Fruit fly (Drosophila melanogaster) S2 (cell line): ENCODE data around the gene TM9SF3.

Source experiments
- CG8478 ChIP-seq: fragments of >200 bp; optimal IDR thresholded peaks from 2 replicates; lab custom pipeline; 2018
- CTCF ChIP-seq, 2 experiments: fragments of >200 bp; optimal IDR thresholded peaks; 2 replicates each; lab custom pipeline; 2018

DNA sequence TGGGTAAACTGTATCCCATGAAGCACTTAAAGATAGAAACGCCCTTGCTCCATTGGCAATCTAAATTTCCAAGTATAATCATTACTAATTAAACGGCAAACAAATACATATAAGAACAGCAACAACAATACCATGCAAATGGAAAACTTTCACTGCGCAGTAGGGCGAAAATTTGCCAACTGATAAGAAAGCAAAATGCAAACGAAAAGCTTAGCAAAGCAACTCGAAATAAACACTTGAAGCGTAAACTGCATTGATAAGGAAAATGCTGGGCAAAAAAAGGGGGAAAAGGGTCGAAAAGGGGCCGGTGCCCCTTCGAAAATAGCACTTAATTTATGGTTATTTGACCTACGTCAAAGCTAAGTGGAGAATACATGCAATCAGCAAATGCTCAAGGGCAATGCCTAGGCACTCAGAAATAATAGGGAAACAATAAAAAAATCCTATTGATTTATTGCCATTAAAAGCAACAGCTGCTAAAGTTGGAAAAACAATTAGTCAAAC, 34.8 kb upstream of the TM9SF3 start:
- no peak for TF ChIP-seq CTCF (optimal IDR thresholded peaks at IDR 0.05; lab: Kevin White, UChicago)
- no peak for TF ChIP-seq CG8478 (lab: Kevin White, UChicago)
